Fruit fly (Drosophila melanogaster) whole organism, embryonic: ENCODE results near the gene pnr.

Source experiments
- Awh ChIP-seq: fragments of 200-800 bp; sonication (Bioruptor generic); IDR thresholded peaks from 2 replicates; pipeline ENCODE4, ENCODE4 v1.3.6; 2022; ENCODE audit warnings: missing biosample characterization, missing genetic modification characterization
- CG11456 ChIP-seq: fragments of 200-800 bp; sonication (Bioruptor generic); IDR thresholded peaks from 3 replicates; pipeline ENCODE4 v1.3.6; 2022; ENCODE audit warnings: missing biosample characterization, missing genetic modification characterization
- CG11696 ChIP-seq: fragments of 200-800 bp; sonication (Bioruptor generic); IDR thresholded peaks from 2 replicates; pipeline ENCODE4 v1.3.6; 2022; ENCODE audit warnings: missing biosample characterization, missing genetic modification characterization
- CG12299 ChIP-seq: fragments of 200-800 bp; sonication (Bioruptor generic); optimal IDR thresholded peaks from 2 replicates; lab custom pipeline; 2018; ENCODE audit warnings: missing biosample characterization, mild to moderate bottlenecking, missing genetic modification characterization
- CG1233 ChIP-seq: fragments of 200-800 bp; sonication (Bioruptor generic); optimal IDR thresholded peaks from 4 replicates; lab custom pipeline; 2018; ENCODE audit warnings: missing biosample characterization, mild to moderate bottlenecking, missing genetic modification characterization
- CG12659 ChIP-seq: fragments of 200-800 bp; sonication (Bioruptor generic); optimal IDR thresholded peaks from 3 replicates; lab custom pipeline; 2017; ENCODE audit warnings: mild to moderate bottlenecking, missing biosample characterization, missing genetic modification reagents, missing genetic modification characterization
- CG14710 ChIP-seq: fragments of 200-800 bp; sonication (Bioruptor generic); optimal IDR thresholded peaks from 3 replicates; lab custom pipeline; 2019; ENCODE audit warnings: missing biosample characterization, mild to moderate bottlenecking, missing genetic modification characterization, moderate library complexity
- CG17359 ChIP-seq: fragments of 200-800 bp; sonication (Bioruptor generic); optimal IDR thresholded peaks from 3 replicates; lab custom pipeline; 2018; ENCODE audit warnings: missing biosample characterization, mild to moderate bottlenecking, missing genetic modification characterization, moderate library complexity
- CG6654 ChIP-seq: fragments of 200-800 bp; sonication (Bioruptor generic); optimal IDR thresholded peaks from 2 replicates; lab custom pipeline; 2017; ENCODE audit warnings: missing biosample characterization, mild to moderate bottlenecking, missing genetic modification characterization
- CG7556 ChIP-seq: fragments of 200-800 bp; sonication (Bioruptor generic); optimal IDR thresholded peaks from 2 replicates; lab custom pipeline; 2017; ENCODE audit warnings: missing biosample characterization, mild to moderate bottlenecking, missing genetic modification characterization
- CG8290 ChIP-seq, 3 experiments: fragments of 200-800 bp; sonication (Bioruptor generic); optimal IDR thresholded peaks; 2 replicates each; lab custom pipeline; 2016 to 2019; ENCODE audit warnings: missing biosample characterization in 3 of 3, missing genetic modification characterization in 3 of 3, mild to moderate bottlenecking in 2 of 3, moderate library complexity in 1 of 3
- Dll ChIP-seq: fragments of 200-800 bp; sonication (Bioruptor generic); IDR thresholded peaks from 4 replicates; pipeline ENCODE4 v1.3.6; 2022; ENCODE audit warnings: missing biosample characterization, missing genetic modification characterization; ENCODE audit not compliant: partially characterized antibody
- Dp ChIP-seq: fragments of 200-800 bp; sonication (Bioruptor generic); optimal IDR thresholded peaks from 2 replicates; lab custom pipeline; 2018; ENCODE audit warnings: missing biosample characterization, mild to moderate bottlenecking, missing genetic modification characterization, moderate library complexity
- Ets65A ChIP-seq: fragments of 200-800 bp; sonication (Bioruptor generic); peaks from one replicate; lab custom pipeline; 2016; ENCODE audit warnings: missing biosample characterization, missing genetic modification characterization
- H15 ChIP-seq: fragments of 200-800 bp; sonication (Bioruptor generic); IDR thresholded peaks from 3 replicates; pipeline ENCODE4 v1.3.6; 2022; ENCODE audit warnings: missing biosample characterization, missing genetic modification characterization
- Hr78 ChIP-seq, 2 experiments: fragments of 200-800 bp in 1 of 2; fragments of >200 bp in 1 of 2; sonication (Bioruptor generic) in 1 of 2; optimal IDR thresholded peaks; 2 replicates each; lab custom pipeline; 2017 to 2019; ENCODE audit warnings: missing biosample characterization in 2 of 2, missing genetic modification characterization in 2 of 2, mild to moderate bottlenecking in 1 of 2, moderate library complexity in 1 of 2
- Jarid2 ChIP-seq: fragments of 200-800 bp; sonication (Bioruptor generic); optimal IDR thresholded peaks from 3 replicates; lab custom pipeline; 2017; ENCODE audit warnings: mild to moderate bottlenecking, missing biosample characterization, missing genetic modification reagents, missing genetic modification characterization
- Optix ChIP-seq: fragments of 200-800 bp; sonication (Bioruptor generic); IDR thresholded peaks from 3 replicates; pipeline ENCODE4 v1.3.6; 2022; ENCODE audit warnings: missing biosample characterization, missing genetic modification characterization
- Sry-β ChIP-seq: fragments of 200-800 bp; sonication (Bioruptor generic); optimal IDR thresholded peaks from 2 replicates; lab custom pipeline; 2018; ENCODE audit warnings: missing biosample characterization, mild to moderate bottlenecking, missing genetic modification characterization, moderate library complexity
- Sry-δ ChIP-seq: fragments of 200-800 bp; sonication (Bioruptor generic); optimal IDR thresholded peaks from 2 replicates; lab custom pipeline; 2016; ENCODE audit warnings: missing biosample characterization, missing genetic modification characterization
- ap ChIP-seq: fragments of 200-800 bp; sonication (Bioruptor generic); IDR thresholded peaks from 2 replicates; pipeline ENCODE4 v1.3.6; 2022; ENCODE audit warnings: missing biosample characterization, missing genetic modification characterization
- ash1 ChIP-seq: fragments of 200-800 bp; sonication (Bioruptor generic); optimal IDR thresholded peaks from 2 replicates; lab custom pipeline; 2018; ENCODE audit warnings: missing biosample characterization, mild to moderate bottlenecking, missing genetic modification characterization
- bbx ChIP-seq: fragments of 200-800 bp; sonication (Bioruptor generic); IDR thresholded peaks from 2 replicates; pipeline ENCODE4 v1.3.6; 2022; ENCODE audit warnings: missing biosample characterization, missing genetic modification characterization; ENCODE audit not compliant: partially characterized antibody
- bigmax ChIP-seq: fragments of 200-800 bp; sonication (Bioruptor generic); optimal IDR thresholded peaks from 2 replicates; lab custom pipeline; 2018; ENCODE audit warnings: missing biosample characterization, mild to moderate bottlenecking, missing genetic modification characterization
- br ChIP-seq: fragments of >200 bp; optimal IDR thresholded peaks from 2 replicates; lab custom pipeline; 2017
- chinmo ChIP-seq: fragments of 200-800 bp; sonication (Bioruptor generic); IDR thresholded peaks from 4 replicates; pipeline ENCODE4 v1.3.6; 2022; ENCODE audit warnings: missing biosample characterization, missing genetic modification characterization; ENCODE audit not compliant: partially characterized antibody
- crc ChIP-seq: fragments of 200-800 bp; sonication (Bioruptor generic); optimal IDR thresholded peaks from 2 replicates; lab custom pipeline; 2016; ENCODE audit warnings: missing biosample characterization, missing genetic modification characterization
- croc ChIP-seq: fragments of 200-800 bp; sonication (Bioruptor generic); conservative IDR thresholded peaks from 3 replicates; pipeline ENCODE4 v1.3.6; 2022; ENCODE audit warnings: missing biosample characterization, missing genetic modification characterization
- dm ChIP-seq: fragments of 200-800 bp; sonication (Bioruptor generic); optimal IDR thresholded peaks from 3 replicates; lab custom pipeline; 2016; ENCODE audit warnings: missing biosample characterization, missing genetic modification characterization
- emc ChIP-seq: fragments of 200-800 bp; sonication (Bioruptor generic); optimal IDR thresholded peaks from 2 replicates; lab custom pipeline; 2016; ENCODE audit warnings: missing biosample characterization, missing genetic modification characterization
- en ChIP-seq: fragments of 200-800 bp; sonication (Bioruptor generic); optimal IDR thresholded peaks from 2 replicates; lab custom pipeline; 2016; ENCODE audit warnings: missing biosample characterization, missing genetic modification characterization
- ewg ChIP-seq: fragments of 200-800 bp; sonication (Bioruptor generic); optimal IDR thresholded peaks from 3 replicates; lab custom pipeline; 2017; ENCODE audit warnings: mild to moderate bottlenecking, missing biosample characterization, missing genetic modification reagents, missing genetic modification characterization
- eyg ChIP-seq: fragments of 200-800 bp; sonication (Bioruptor generic); optimal IDR thresholded peaks from 3 replicates; lab custom pipeline; 2016; ENCODE audit warnings: missing biosample characterization, missing genetic modification characterization
- kay ChIP-seq: fragments of 200-800 bp; sonication (Bioruptor generic); optimal IDR thresholded peaks from 2 replicates; lab custom pipeline; 2016; ENCODE audit warnings: missing biosample characterization, missing genetic modification characterization
- otp ChIP-seq: fragments of 200-800 bp; sonication (Bioruptor generic); IDR thresholded peaks from 3 replicates; pipeline ENCODE4, ENCODE4 v1.3.6; 2022; ENCODE audit warnings: missing biosample characterization, missing genetic modification characterization
- pfk ChIP-seq: fragments of 200-800 bp; sonication (Bioruptor generic); optimal IDR thresholded peaks from 2 replicates; lab custom pipeline; 2018; ENCODE audit warnings: missing biosample characterization, mild to moderate bottlenecking, missing genetic modification characterization, moderate library complexity
- pita ChIP-seq: fragments of 200-800 bp; sonication (Bioruptor generic); optimal IDR thresholded peaks from 2 replicates; lab custom pipeline; 2017; ENCODE audit warnings: missing biosample characterization, mild to moderate bottlenecking, missing genetic modification characterization
- pzg ChIP-seq: fragments of 200-800 bp; sonication (Bioruptor generic); optimal IDR thresholded peaks from 3 replicates; lab custom pipeline; 2018; ENCODE audit warnings: missing biosample characterization, mild to moderate bottlenecking, missing genetic modification characterization, moderate library complexity
- ranshi ChIP-seq: fragments of 200-800 bp; sonication (Bioruptor generic); IDR thresholded peaks from 2 replicates; pipeline ENCODE4 v1.3.6; 2022; ENCODE audit warnings: missing biosample characterization, missing genetic modification characterization
- rib ChIP-seq: fragments of 200-800 bp; sonication (Bioruptor generic); IDR thresholded peaks from 2 replicates; pipeline ENCODE4 v1.3.6; 2022; ENCODE audit warnings: missing biosample characterization, missing genetic modification characterization
- ro ChIP-seq: fragments of 200-800 bp; sonication (Bioruptor generic); IDR thresholded peaks from 2 replicates; pipeline ENCODE4 v1.3.6; 2022; ENCODE audit warnings: missing biosample characterization, missing genetic modification characterization
- seq ChIP-seq: fragments of 200-800 bp; sonication (Bioruptor generic); IDR thresholded peaks from 2 replicates; pipeline ENCODE4 v1.3.6; 2022; ENCODE audit warnings: missing biosample characterization, missing genetic modification characterization
- so ChIP-seq: fragments of 200-800 bp; sonication (Bioruptor generic); IDR thresholded peaks from 3 replicates; pipeline ENCODE4 v1.3.6; 2022; ENCODE audit warnings: missing biosample characterization, missing genetic modification characterization
- sr ChIP-seq: fragments of 200-800 bp; sonication (Bioruptor generic); IDR thresholded peaks from 3 replicates; pipeline ENCODE4 v1.3.6; 2022; ENCODE audit warnings: missing biosample characterization, missing genetic modification characterization
- tin ChIP-seq: fragments of 200-800 bp; sonication (Bioruptor generic); optimal IDR thresholded peaks from 3 replicates; lab custom pipeline; 2016; ENCODE audit warnings: missing biosample characterization, missing genetic modification characterization
- tll ChIP-seq, 2 experiments: fragments of 200-800 bp in 1 of 2; fragments of >200 bp in 1 of 2; sonication (Bioruptor generic) in 1 of 2; optimal IDR thresholded peaks; 2 replicates each; lab custom pipeline; 2017 to 2019; ENCODE audit warnings: missing biosample characterization in 2 of 2, missing genetic modification characterization in 2 of 2, mild to moderate bottlenecking in 1 of 2, moderate library complexity in 1 of 2
- usp ChIP-seq: fragments of >200 bp; optimal IDR thresholded peaks from 2 replicates; lab custom pipeline; 2017; ENCODE audit warnings: missing biosample characterization, missing genetic modification characterization
- vfl ChIP-seq: fragments of 200-800 bp; sonication (Bioruptor generic); optimal IDR thresholded peaks from 2 replicates; lab custom pipeline; 2016; ENCODE audit warnings: missing biosample characterization, missing genetic modification characterization
- zen ChIP-seq: fragments of 200-800 bp; sonication (Bioruptor generic); optimal IDR thresholded peaks from 3 replicates; lab custom pipeline; 2018; ENCODE audit warnings: missing biosample characterization, mild to moderate bottlenecking, missing genetic modification characterization, moderate library complexity
- zfh1 ChIP-seq: fragments of 200-800 bp; sonication (Bioruptor generic); IDR thresholded peaks from 3 replicates; pipeline ENCODE4 v1.3.6; 2022; ENCODE audit warnings: missing biosample characterization, missing genetic modification characterization

pnr gene

dm6 chr3R:16004691-16005474, 21.0 kb upstream of the pnr start (continued):
- TF ChIP-seq bigmax (GFP tag; lab: Kevin White, UChicago) (no peak), Dp (GFP tag; lab: Kevin White, UChicago) (no peak), seq (GFP tag; lab: Robert Waterston, UW) (no peak), vfl (GFP tag; lab: Kevin White, UChicago) (no peak), CG12299 (tag; lab: Kevin White, UChicago) (no peak), sr (GFP tag; lab: Robert Waterston, UW) (no peak), Jarid2 (GFP tag; lab: Kevin White, UChicago) (no peak), pzg (no peak), pfk (GFP tag; lab: Kevin White, UChicago) (no peak), CG7556 (no peak), dm (GFP tag; lab: Kevin White, UChicago) (no peak), zen (tag; lab: Kevin White, UChicago) (no peak), croc (GFP tag; lab: Robert Waterston, UW) (no peak), en (GFP tag; lab: Kevin White, UChicago) (no peak), Awh (GFP tag; lab: Robert Waterston, UW) (no peak), emc (GFP tag; lab: Kevin White, UChicago) (no peak), H15 (no peak), CG14710 (tag; lab: Kevin White, UChicago) (no peak), so (GFP tag; lab: Robert Waterston, UW) (no peak), bbx (GFP tag; lab: Robert Waterston, UW) (no peak), Dll (GFP tag; lab: Robert Waterston, UW) (no peak), CG17359 (tag; lab: Kevin White, UChicago) (no peak), zfh1 (GFP tag; lab: Robert Waterston, UW) (no peak), otp (GFP tag; lab: Robert Waterston, UW) (no peak), Optix (no peak), CG8290 (GFP tag; optimal IDR thresholded peaks at IDR 0.05; lab: Kevin White, UChicago) (no peak), CG8290 (tag; optimal IDR thresholded peaks at IDR 0.05; lab: Kevin White, UChicago) (peak in 1 of 2 experiments; percentile 33), CG12659 (GFP tag; lab: Kevin White, UChicago) (no peak), rib (GFP tag; lab: Robert Waterston, UW) (0 out of 2 replicates have a peak, but pooled peaks have one; percentile 34), CG1233 (GFP tag; lab: Kevin White, UChicago) (no peak), CG6654 (GFP tag; lab: Kevin White, UChicago) (no peak), Ets65A (GFP tag; lab: Kevin White, UChicago) (peak; percentile 7), Sry-δ (GFP tag; lab: Kevin White, UChicago) (no peak), ro (no peak), ranshi (GFP tag; lab: Robert Waterston, UW) (0 out of 2 replicates have a peak, but pooled peaks have one; percentile 18), CG11696 (GFP tag; lab: Robert Waterston, UW) (no peak), CG11456 (no peak), ash1 (GFP tag; lab: Kevin White, UChicago) (peak; percentile 36), eyg (GFP tag; lab: Kevin White, UChicago) (no peak), chinmo (GFP tag; lab: Robert Waterston, UW) (peak; percentile 75; the same call in 2 of the 4 replicates), ewg (GFP tag; lab: Kevin White, UChicago) (no peak), tll (GFP tag; optimal IDR thresholded peaks at IDR 0.05; lab: Kevin White, UChicago) (no peak), br (lab: Kevin White, UChicago) (no peak), kay (peak; percentile 53), usp (GFP tag; lab: Kevin White, UChicago) (no peak), ap (no peak), tin (GFP tag; lab: Kevin White, UChicago) (no peak), Hr78 (GFP tag; optimal IDR thresholded peaks at IDR 0.05; lab: Kevin White, UChicago) (no peak), Sry-β (GFP tag; lab: Kevin White, UChicago) (no peak), crc (GFP tag; lab: Kevin White, UChicago) (no peak), pita (GFP tag; lab: Kevin White, UChicago) (no peak)
